Worm (Caenorhabditis elegans) whole organism, late embryonic: ENCODE data around the gene swip-10.

Source experiments
- F13H6.1 ChIP-seq: sonication (generic microtip); optimal IDR thresholded peaks from 2 replicates; lab custom pipeline; 2016; ENCODE audit warnings: missing genetic modification characterization, missing compliant biosample characterization
- ceh-14 ChIP-seq: sonication (generic microtip); optimal IDR thresholded peaks from 2 replicates; lab custom pipeline; 2016; ENCODE audit warnings: missing genotype, missing genetic modification characterization, missing compliant biosample characterization
- elt-2 ChIP-seq: sonication (generic microtip); optimal IDR thresholded peaks from 2 replicates; lab custom pipeline; 2016; ENCODE audit warnings: missing genetic modification reagents, missing genetic modification characterization, missing compliant biosample characterization
- mec-3 ChIP-seq: sonication (generic microtip); optimal IDR thresholded peaks from 2 replicates; lab custom pipeline; 2016; ENCODE audit warnings: borderline replicate concordance, missing genetic modification characterization, missing compliant biosample characterization
- pqm-1 ChIP-seq: sonication (generic microtip); optimal IDR thresholded peaks from 2 replicates; lab custom pipeline; 2016; ENCODE audit warnings: missing genetic modification characterization, missing compliant biosample characterization
- unc-55 ChIP-seq: sonication (generic microtip); optimal IDR thresholded peaks from 2 replicates; lab custom pipeline; 2017; ENCODE audit warnings: missing biosample characterization, missing genetic modification reagents, missing genetic modification characterization
- unc-86 ChIP-seq: sonication (generic microtip); optimal IDR thresholded peaks from 2 replicates; lab custom pipeline; 2016; ENCODE audit warnings: missing genetic modification characterization, missing compliant biosample characterization

ce11 chrX:2084019-2084418 is 34.0 kb downstream of the swip-10 start, which contains the start of gene F49H12.3:
- no peak for TF ChIP-seq elt-2
- no peak for TF ChIP-seq pqm-1 (tag; lab: Kevin White, UChicago)
- no peak for TF ChIP-seq mec-3 (tag; lab: Kevin White, UChicago)
- TF ChIP-seq ceh-14 (tag; lab: Kevin White, UChicago): no peak
- TF ChIP-seq unc-55 (GFP tag; lab: Kevin White, UChicago): no peak
- TF ChIP-seq F13H6.1 (tag; lab: Kevin White, UChicago): no peak
- TF ChIP-seq unc-86: no peak
